Worm (Caenorhabditis elegans): ENCODE measurements around the gene lido-12.

- TF ChIP-seq lsy-2 (tag; optimal IDR thresholded peaks at IDR 0.05) (no peak), daf-8 (GFP tag; IDR thresholded peaks at IDR 0.05) (no peak), ZK546.5 (tag; optimal IDR thresholded peaks at IDR 0.05) (no peak), daf-19 (GFP tag; conservative IDR thresholded peaks at IDR 0.05) (no peak), lin-39 (tag; optimal IDR thresholded peaks at IDR 0.05) (no peak), unc-62 (GFP tag; optimal IDR thresholded peaks at IDR 0.05 in 1 of 2) (no peak), unc-62 (tag; optimal IDR thresholded peaks at IDR 0.05) (no peak), pha-4 (GFP tag; IDR thresholded peaks at IDR 0.05) (no peak), pha-4 (tag; optimal IDR thresholded peaks at IDR 0.05) (no peak), ceh-28 (tag; optimal IDR thresholded peaks at IDR 0.05) (no peak), skn-1 (tag; optimal IDR thresholded peaks at IDR 0.05) (no peak), lin-13 (GFP tag; optimal IDR thresholded peaks at IDR 0.05) (no peak), R02D3.7 (tag; optimal IDR thresholded peaks at IDR 0.05) (no peak), fkh-10 (GFP tag; optimal IDR thresholded peaks at IDR 0.05) (no peak), snpc-4 (tag; optimal IDR thresholded peaks at IDR 0.05) (no peak)
Observed at ce11 chrII:3002211-3002610, 3.4 kb upstream of the lido-12 start, which contains the start of gene lido-10.

Data from whole organism, L4 larva.